Worm (Caenorhabditis elegans): ENCODE results near the gene lonp-2.

lonp-2 gene

DNA sequence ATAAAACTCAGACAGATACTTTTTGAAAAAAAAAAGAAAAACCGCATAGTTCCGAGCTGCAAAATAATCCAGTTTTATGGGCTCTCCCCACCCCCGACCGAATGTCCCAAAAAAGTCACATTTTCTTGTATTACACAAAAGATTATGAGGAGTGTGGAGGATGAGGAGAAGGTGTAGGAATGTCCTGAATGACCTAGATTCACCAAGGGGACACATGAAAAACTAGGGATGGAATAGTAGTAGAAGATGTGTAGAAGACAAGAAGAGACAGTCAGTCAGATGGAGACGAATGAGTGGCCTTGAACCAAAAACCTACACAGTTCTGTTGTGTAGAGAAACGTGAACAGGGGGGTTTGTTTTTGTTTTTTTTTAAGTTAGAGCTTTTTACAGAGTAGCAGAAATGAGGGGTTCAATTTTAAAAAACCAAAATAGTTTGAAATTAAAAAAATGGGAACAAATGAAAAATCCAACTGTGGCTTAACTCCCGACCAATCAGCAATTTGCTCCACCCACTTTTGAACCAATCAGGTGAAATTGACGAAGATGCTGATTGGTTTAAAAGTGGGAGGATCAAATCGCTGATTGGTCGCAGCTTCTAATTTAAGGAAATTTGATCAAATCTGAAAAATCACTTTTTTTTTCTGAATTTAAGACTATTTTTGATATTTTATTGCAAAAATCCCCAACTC lies 35.0 kb downstream of the lonp-2 start:
- no peak for TF ChIP-seq ceh-16 (tag; optimal IDR thresholded peaks at IDR 0.05)
- TF ChIP-seq zag-1 (tag; optimal IDR thresholded peaks at IDR 0.05), result no peak
- no peak for TF ChIP-seq lin-39 (tag; optimal IDR thresholded peaks at IDR 0.05)
- TF ChIP-seq unc-39 (tag; optimal IDR thresholded peaks at IDR 0.05), result no peak
- TF ChIP-seq dmd-4 (tag; optimal IDR thresholded peaks at IDR 0.05), result no peak
- TF ChIP-seq alr-1 (tag; optimal IDR thresholded peaks at IDR 0.05), result no peak
- TF ChIP-seq egl-27 (tag; optimal IDR thresholded peaks at IDR 0.05), result no peak
- TF ChIP-seq fos-1 (tag; optimal IDR thresholded peaks at IDR 0.05), result no peak
- TF ChIP-seq nhr-10 (tag; optimal IDR thresholded peaks at IDR 0.05), result no peak
- no peak for TF ChIP-seq ztf-1 (GFP tag; conservative IDR thresholded peaks at IDR 0.05)
- TF ChIP-seq lsy-2 (tag; optimal IDR thresholded peaks at IDR 0.05), result no peak
- no peak for TF ChIP-seq C34F6.9 (tag; optimal IDR thresholded peaks at IDR 0.05)
- TF ChIP-seq ztf-4 (tag; optimal IDR thresholded peaks at IDR 0.05), result no peak
- TF ChIP-seq nhr-12 (tag; optimal IDR thresholded peaks at IDR 0.05), result no peak
- no peak for TF ChIP-seq mbf-1 (tag; optimal IDR thresholded peaks at IDR 0.05)
- TF ChIP-seq nhr-25 (tag; optimal IDR thresholded peaks at IDR 0.05), result no peak
- no peak for TF ChIP-seq lin-13 (GFP tag; optimal IDR thresholded peaks at IDR 0.05)
- TF ChIP-seq nhr-129 (tag; optimal IDR thresholded peaks at IDR 0.05), result no peak

DNA sequence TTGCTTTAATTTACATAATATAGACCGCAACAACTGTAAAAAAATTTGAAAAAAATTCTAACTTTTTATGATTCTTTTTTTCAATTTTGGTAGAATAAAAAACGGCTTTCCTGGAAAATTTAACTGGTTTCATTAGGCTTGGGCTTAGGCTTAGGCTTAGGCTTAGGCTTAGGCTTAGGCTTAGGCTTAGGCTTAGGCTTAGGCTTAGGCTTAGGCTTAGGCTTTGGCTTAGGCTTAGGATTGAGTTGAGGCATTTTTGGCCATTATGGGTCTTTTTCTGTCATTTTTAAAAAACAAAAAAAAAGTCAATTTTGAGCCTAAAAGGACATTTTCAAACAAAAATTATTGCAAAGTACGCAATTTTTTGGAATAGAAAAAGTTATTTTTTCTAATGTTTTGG lies 36.2 kb downstream of the lonp-2 start:
- TF ChIP-seq mdl-1 (tag; optimal IDR thresholded peaks at IDR 0.05) (no peak), lin-39 (tag; optimal IDR thresholded peaks at IDR 0.05) (no peak), sma-9 (GFP tag; optimal IDR thresholded peaks at IDR 0.05) (no peak), sma-9 (tag; optimal IDR thresholded peaks at IDR 0.05) (no peak), aly-2 (tag; optimal IDR thresholded peaks at IDR 0.05) (no peak), nhr-12 (tag; optimal IDR thresholded peaks at IDR 0.05) (no peak), zag-1 (tag; optimal IDR thresholded peaks at IDR 0.05) (no peak), blmp-1 (tag; optimal IDR thresholded peaks at IDR 0.05; ENCODE audit: insufficient read depth) (no peak), dmd-4 (tag; optimal IDR thresholded peaks at IDR 0.05) (no peak)

DNA sequence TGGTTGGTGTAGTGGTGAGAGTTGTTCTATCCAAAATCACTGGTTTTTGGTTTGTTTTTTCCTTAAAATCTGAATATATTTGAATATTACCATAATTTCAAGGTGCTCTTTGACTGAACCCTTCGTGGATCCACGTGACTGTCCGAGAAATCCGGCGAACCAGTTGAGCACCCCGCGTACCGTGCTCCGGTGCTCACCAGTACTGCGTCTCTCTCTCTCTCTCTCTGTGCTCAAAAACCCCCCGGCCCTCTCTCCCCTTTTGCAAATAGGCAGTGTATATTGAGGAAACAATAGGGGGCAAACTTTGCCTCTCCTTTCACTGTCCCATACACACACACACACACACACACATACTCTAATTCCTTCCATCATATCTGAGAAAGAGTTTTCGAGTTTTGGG lies 42.4 kb downstream of the lonp-2 start:
- TF ChIP-seq F13H6.1 (tag; optimal IDR thresholded peaks at IDR 0.05) (peak; percentile 69), ceh-16 (tag; optimal IDR thresholded peaks at IDR 0.05) (no peak)

DNA sequence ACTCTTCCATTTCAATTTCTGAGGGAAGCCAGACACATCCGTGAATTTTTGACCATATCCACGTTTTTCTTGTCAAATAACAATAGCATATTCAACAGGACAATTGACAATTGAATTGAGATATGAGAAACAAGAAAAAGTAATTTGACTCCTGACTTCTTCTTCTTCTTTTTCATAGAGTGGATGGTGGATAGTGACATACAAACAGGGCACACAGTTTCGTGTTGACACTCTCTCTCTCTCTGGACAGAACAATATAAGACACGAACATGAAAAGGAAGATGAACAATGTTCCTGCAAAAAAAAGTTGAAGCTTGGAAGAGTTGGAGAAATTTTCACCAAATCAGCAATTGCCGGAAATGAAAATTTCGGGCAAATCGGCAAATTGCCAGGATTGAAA lies 43.5 kb downstream of the lonp-2 start:
- no peak for TF ChIP-seq ztf-11 (tag; optimal IDR thresholded peaks at IDR 0.05)

DNA sequence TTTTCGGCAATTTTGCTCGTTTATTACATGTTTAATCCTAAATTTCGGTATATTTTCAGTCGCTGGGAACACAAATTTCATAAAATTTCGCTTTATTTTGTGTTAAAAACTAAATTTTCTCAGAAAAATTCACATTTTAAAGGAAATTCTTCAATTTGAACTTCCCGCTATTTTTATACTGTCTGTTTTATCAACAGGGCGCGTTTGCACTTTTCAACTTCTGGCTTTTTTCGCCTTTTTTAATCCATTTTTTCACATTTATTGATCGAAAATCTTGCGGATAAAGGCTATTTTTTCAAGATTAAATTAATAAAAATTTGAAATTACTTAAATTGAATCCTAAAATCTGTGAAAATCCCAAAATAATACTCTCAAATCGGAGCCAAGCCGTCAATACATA lies 44.6 kb downstream of the lonp-2 start:
- TF ChIP-seq unc-62 (GFP tag; optimal IDR thresholded peaks at IDR 0.05), result no peak
- peak; percentile 12 to 79 for TF ChIP-seq lsy-2 (tag; optimal IDR thresholded peaks at IDR 0.05)
- TF ChIP-seq nhr-6 (tag; optimal IDR thresholded peaks at IDR 0.05), result no peak
- TF ChIP-seq unc-55 (GFP tag; optimal IDR thresholded peaks at IDR 0.05), result peak; percentile 81
- TF ChIP-seq blmp-1 (tag; optimal IDR thresholded peaks at IDR 0.05; ENCODE audit: insufficient read depth), result no peak
- peak; percentile 33 for TF ChIP-seq sem-4 (tag; optimal IDR thresholded peaks at IDR 0.05)
- peak; percentile 94 for TF ChIP-seq gmeb-1 (tag; optimal IDR thresholded peaks at IDR 0.05)
- no peak for TF ChIP-seq ztf-11 (tag; optimal IDR thresholded peaks at IDR 0.05)
- no peak for TF ChIP-seq R02D3.7 (tag; optimal IDR thresholded peaks at IDR 0.05)
- peak; percentile 6 for TF ChIP-seq nhr-129 (tag; optimal IDR thresholded peaks at IDR 0.05)
- no peak for TF ChIP-seq snpc-4 (tag; optimal IDR thresholded peaks at IDR 0.05)
- no peak for TF ChIP-seq lin-11 (tag; optimal IDR thresholded peaks at IDR 0.05)
- no peak for TF ChIP-seq nhr-10 (tag; optimal IDR thresholded peaks at IDR 0.05)
- TF ChIP-seq elt-1 (tag; optimal IDR thresholded peaks at IDR 0.05), result no peak
- no peak for TF ChIP-seq fos-1 (tag; optimal IDR thresholded peaks at IDR 0.05)
- no peak for TF ChIP-seq nhr-77 (tag; optimal IDR thresholded peaks at IDR 0.05)
- no peak for TF ChIP-seq zag-1 (tag; optimal IDR thresholded peaks at IDR 0.05)
- TF ChIP-seq ceh-16 (tag; optimal IDR thresholded peaks at IDR 0.05), result no peak
- TF ChIP-seq aly-2 (tag; optimal IDR thresholded peaks at IDR 0.05), result no peak
- peak; percentile 22 for TF ChIP-seq nhr-25 (tag; optimal IDR thresholded peaks at IDR 0.05)
- no peak for TF ChIP-seq peb-1 (tag; optimal IDR thresholded peaks at IDR 0.05)
- no peak for TF ChIP-seq mdl-1 (tag; optimal IDR thresholded peaks at IDR 0.05)
- TF ChIP-seq crh-2 (tag; optimal IDR thresholded peaks at IDR 0.05), result peak; percentile 73
- no peak for TF ChIP-seq nhr-11 (tag; optimal IDR thresholded peaks at IDR 0.05)
- TF ChIP-seq ama-1 (optimal IDR thresholded peaks at IDR 0.05), result no peak
- no peak for TF ChIP-seq sma-9 (GFP tag; optimal IDR thresholded peaks at IDR 0.05)
- no peak for TF ChIP-seq sma-9 (tag; optimal IDR thresholded peaks at IDR 0.05)
- TF ChIP-seq lin-39 (tag; optimal IDR thresholded peaks at IDR 0.05), result no peak
- no peak for TF ChIP-seq alr-1 (tag; optimal IDR thresholded peaks at IDR 0.05)
- TF ChIP-seq C34F6.9 (tag; optimal IDR thresholded peaks at IDR 0.05), result peak; percentile 75
- no peak for TF ChIP-seq nhr-21 (tag; optimal IDR thresholded peaks at IDR 0.05)
- peak; percentile 3 for TF ChIP-seq F13H6.1 (tag; optimal IDR thresholded peaks at IDR 0.05)
- no peak for TF ChIP-seq egl-27 (tag; optimal IDR thresholded peaks at IDR 0.05)
- TF ChIP-seq ZK546.5 (tag; optimal IDR thresholded peaks at IDR 0.05), result no peak
- peak; percentile 21 for TF ChIP-seq sma-3 (GFP tag; optimal IDR thresholded peaks at IDR 0.05)
- TF ChIP-seq ztf-4 (tag; optimal IDR thresholded peaks at IDR 0.05), result no peak
- TF ChIP-seq nhr-237 (tag; optimal IDR thresholded peaks at IDR 0.05), result no peak
- TF ChIP-seq ztf-1 (GFP tag; conservative IDR thresholded peaks at IDR 0.05), result no peak

Data from whole organism, L2 larva.